Fruit fly (Drosophila melanogaster) whole organism, adult: ENCODE data around the gene CG15545.

Source experiments
- CG11617 ChIP-seq: fragments of 200-800 bp; sonication (Bioruptor generic); optimal IDR thresholded peaks from 2 replicates; lab custom pipeline; 2017; ENCODE audit warnings: mild to moderate bottlenecking, missing biosample characterization, missing genetic modification reagents, missing genetic modification characterization
- CG12768 ChIP-seq: fragments of 200-800 bp; sonication (Bioruptor generic); optimal IDR thresholded peaks from 2 replicates; lab custom pipeline; 2017; ENCODE audit warnings: missing biosample characterization, missing genetic modification characterization, mild to moderate bottlenecking, moderate library complexity, missing genetic modification reagents
- CG14711 ChIP-seq: fragments of 200-800 bp; sonication (Bioruptor generic); optimal IDR thresholded peaks from 2 replicates; lab custom pipeline; 2018; ENCODE audit warnings: missing biosample characterization, mild to moderate bottlenecking, missing genetic modification characterization, moderate library complexity
- CG1620 ChIP-seq: fragments of 200-800 bp; sonication (Bioruptor generic); optimal IDR thresholded peaks from 2 replicates; lab custom pipeline; 2016; ENCODE audit warnings: missing biosample characterization, missing genetic modification characterization
- CG33017 ChIP-seq: fragments of 200-800 bp; sonication (Bioruptor generic); optimal IDR thresholded peaks from 2 replicates; lab custom pipeline; 2018; ENCODE audit warnings: missing biosample characterization, mild to moderate bottlenecking, missing genetic modification characterization, moderate library complexity
- CG5204 ChIP-seq: fragments of 200-800 bp; sonication (Bioruptor generic); optimal IDR thresholded peaks from 2 replicates; lab custom pipeline; 2016; ENCODE audit warnings: missing biosample characterization, missing genetic modification characterization
- CG7045 ChIP-seq: fragments of 200-800 bp; sonication (Bioruptor generic); optimal IDR thresholded peaks from 2 replicates; lab custom pipeline; 2017; ENCODE audit warnings: missing biosample characterization, mild to moderate bottlenecking, missing genetic modification characterization
- CG7101 ChIP-seq: fragments of 200-800 bp; sonication (Bioruptor generic); optimal IDR thresholded peaks from 2 replicates; lab custom pipeline; 2018; ENCODE audit warnings: missing biosample characterization, mild to moderate bottlenecking, missing genetic modification characterization, moderate library complexity
- Clk ChIP-seq: fragments of 200-800 bp; sonication (Bioruptor generic); optimal IDR thresholded peaks from 2 replicates; lab custom pipeline; 2017; ENCODE audit warnings: missing biosample characterization, missing genetic modification characterization
- Crg-1 ChIP-seq: fragments of 200-800 bp; sonication (Bioruptor generic); optimal IDR thresholded peaks from 2 replicates; lab custom pipeline; 2016; ENCODE audit warnings: missing biosample characterization, missing genetic modification characterization
- Hr96 ChIP-seq: fragments of 200-800 bp; sonication (Bioruptor generic); optimal IDR thresholded peaks from 2 replicates; lab custom pipeline; 2016; ENCODE audit warnings: missing biosample characterization, missing genetic modification characterization
- Mnt ChIP-seq: fragments of 200-800 bp; sonication (Bioruptor generic); optimal IDR thresholded peaks from 2 replicates; lab custom pipeline; 2016; ENCODE audit warnings: missing biosample characterization, mild to moderate bottlenecking, missing genetic modification characterization
- bab1 ChIP-seq: fragments of 200-800 bp; sonication (Bioruptor generic); optimal IDR thresholded peaks from 3 replicates; lab custom pipeline; 2019; ENCODE audit warnings: missing biosample characterization, mild to moderate bottlenecking, missing genetic modification characterization, moderate library complexity
- cic ChIP-seq: fragments of 200-800 bp; sonication (Bioruptor generic); optimal IDR thresholded peaks from 2 replicates; lab custom pipeline; 2017; ENCODE audit warnings: missing biosample characterization, mild to moderate bottlenecking, missing genetic modification characterization, moderate library complexity
- cnc ChIP-seq, 2 experiments: fragments of >200 bp; optimal IDR thresholded peaks; 2 replicates each; lab custom pipeline; 2017
- kay ChIP-seq: fragments of 200-800 bp; sonication (Bioruptor generic); peaks from one replicate; lab custom pipeline; 2016; ENCODE audit warnings: missing biosample characterization, missing genetic modification characterization, borderline replicate concordance
- ovo ChIP-seq: fragments of 200-800 bp; sonication (Bioruptor generic); optimal IDR thresholded peaks from 2 replicates; lab custom pipeline; 2016; ENCODE audit warnings: missing biosample characterization, missing genetic modification characterization
- pad ChIP-seq: fragments of 200-800 bp; sonication (Bioruptor generic); optimal IDR thresholded peaks from 3 replicates; lab custom pipeline; 2017; ENCODE audit warnings: missing biosample characterization, missing genetic modification characterization, mild to moderate bottlenecking, moderate library complexity, missing genetic modification reagents
- tj ChIP-seq: fragments of 200-800 bp; sonication (Bioruptor generic); optimal IDR thresholded peaks from 3 replicates; lab custom pipeline; 2017; ENCODE audit warnings: missing biosample characterization, mild to moderate bottlenecking, missing genetic modification characterization, moderate library complexity
- toe ChIP-seq: fragments of 200-800 bp; sonication (Bioruptor generic); optimal IDR thresholded peaks from 2 replicates; lab custom pipeline; 2016; ENCODE audit warnings: missing biosample characterization, missing genetic modification characterization

The CG15545 gene

dm6 chr3R:30842639-30843476 is 29.3 kb downstream of the CG15545 start:
- no peak for TF ChIP-seq pad

- TF ChIP-seq CG14711 (tag; lab: Kevin White, UChicago) = no peak
- TF ChIP-seq kay (GFP tag; lab: Kevin White, UChicago) = no peak
- TF ChIP-seq CG7101 = no peak
- no peak for TF ChIP-seq CG1620 (GFP tag; lab: Kevin White, UChicago)
- no peak for TF ChIP-seq ovo
- no peak for TF ChIP-seq Mnt (GFP tag; lab: Kevin White, UChicago)
- TF ChIP-seq CG5204 (GFP tag; lab: Kevin White, UChicago) = no peak
Observed at dm6 chr3R:30842199-30842598, 30.0 kb downstream of the CG15545 start.

dm6 chr3R:30840741-30841140 is 31.4 kb downstream of the CG15545 start:
- TF ChIP-seq CG7101 (no peak), cnc (optimal IDR thresholded peaks at IDR 0.05; lab: Kevin White, UChicago) (no peak), cic (GFP tag; lab: Kevin White, UChicago) (no peak), Hr96 (no peak), Clk (GFP tag; lab: Kevin White, UChicago) (no peak)

- TF ChIP-seq Clk (GFP tag; lab: Kevin White, UChicago) (no peak), kay (GFP tag; lab: Kevin White, UChicago) (no peak), Crg-1 (GFP tag; lab: Kevin White, UChicago) (no peak), CG12768 (GFP tag; lab: Kevin White, UChicago) (no peak), pad (no peak), cnc (optimal IDR thresholded peaks at IDR 0.05; lab: Kevin White, UChicago) (no peak), toe (GFP tag; lab: Kevin White, UChicago) (no peak), CG11617 (GFP tag; lab: Kevin White, UChicago) (no peak), CG1620 (GFP tag; lab: Kevin White, UChicago) (no peak)
Observed at dm6 chr3R:30833078-30833477, 39.1 kb downstream of the CG15545 start.

- TF ChIP-seq cic (GFP tag; lab: Kevin White, UChicago) (no peak), tj (GFP tag; lab: Kevin White, UChicago) (no peak), CG11617 (GFP tag; lab: Kevin White, UChicago) (no peak), Hr96 (no peak), CG5204 (GFP tag; lab: Kevin White, UChicago) (no peak), CG1620 (GFP tag; lab: Kevin White, UChicago) (no peak), CG12768 (GFP tag; lab: Kevin White, UChicago) (no peak), Clk (GFP tag; lab: Kevin White, UChicago) (no peak), CG7045 (no peak), cnc (optimal IDR thresholded peaks at IDR 0.05; lab: Kevin White, UChicago) (no peak), ovo (no peak), pad (no peak)
Observed at dm6 chr3R:30832130-30832529, 40.0 kb downstream of the CG15545 start.

- TF ChIP-seq CG7101 (no peak), Clk (GFP tag; lab: Kevin White, UChicago) (no peak), tj (GFP tag; lab: Kevin White, UChicago) (no peak), bab1 (no peak), CG11617 (GFP tag; lab: Kevin White, UChicago) (no peak), cnc (optimal IDR thresholded peaks at IDR 0.05; lab: Kevin White, UChicago) (no peak), CG1620 (GFP tag; lab: Kevin White, UChicago) (no peak), kay (GFP tag; lab: Kevin White, UChicago) (no peak), CG5204 (GFP tag; lab: Kevin White, UChicago) (no peak), pad (no peak), Mnt (GFP tag; lab: Kevin White, UChicago) (no peak), CG33017 (tag; lab: Kevin White, UChicago) (no peak), CG14711 (tag; lab: Kevin White, UChicago) (no peak), CG7045 (no peak), Crg-1 (GFP tag; lab: Kevin White, UChicago) (no peak), ovo (no peak), CG12768 (GFP tag; lab: Kevin White, UChicago) (no peak), cic (GFP tag; lab: Kevin White, UChicago) (no peak), toe (GFP tag; lab: Kevin White, UChicago) (no peak), Hr96 (no peak)
Observed at dm6 chr3R:30828433-30829034, 43.6 kb downstream of the CG15545 start.

dm6 chr3R:30827544-30827943 is 44.6 kb downstream of the CG15545 start, which contains the start of gene CG15544:
Gene CG15544, plus strand, starts transcription at chr3R:30827819.
- TF ChIP-seq CG1620 (GFP tag; lab: Kevin White, UChicago) (no peak), Crg-1 (GFP tag; lab: Kevin White, UChicago) (no peak), Mnt (GFP tag; lab: Kevin White, UChicago) (no peak), CG7045 (no peak), CG11617 (GFP tag; lab: Kevin White, UChicago) (no peak), kay (GFP tag; lab: Kevin White, UChicago) (no peak), Hr96 (no peak), pad (no peak), toe (GFP tag; lab: Kevin White, UChicago) (no peak), CG7101 (no peak), Clk (GFP tag; lab: Kevin White, UChicago) (no peak), bab1 (no peak), CG33017 (tag; lab: Kevin White, UChicago) (no peak), CG12768 (GFP tag; lab: Kevin White, UChicago) (no peak), tj (GFP tag; lab: Kevin White, UChicago) (no peak), cic (GFP tag; lab: Kevin White, UChicago) (no peak), CG5204 (GFP tag; lab: Kevin White, UChicago) (no peak), cnc (optimal IDR thresholded peaks at IDR 0.05; lab: Kevin White, UChicago) (no peak), ovo (no peak), CG14711 (tag; lab: Kevin White, UChicago) (no peak)
